Fruit fly (Drosophila melanogaster) whole organism, embryonic: ENCODE data around the gene Ppat-Dpck.

Source experiments
- Abd-B ChIP-seq: fragments of 200-800 bp; sonication (Bioruptor generic); optimal IDR thresholded peaks from 2 replicates; lab custom pipeline; 2018; ENCODE audit warnings: missing biosample characterization, mild to moderate bottlenecking, missing genetic modification characterization, moderate library complexity
- Atf6 ChIP-seq: fragments of 200-800 bp; sonication (Bioruptor generic); IDR thresholded peaks from 2 replicates; pipeline ENCODE4 v1.3.6; 2022; ENCODE audit warnings: missing biosample characterization, missing genetic modification characterization
- CG10543 ChIP-seq: fragments of 200-800 bp; sonication (Bioruptor generic); optimal IDR thresholded peaks from 3 replicates; lab custom pipeline; 2017; ENCODE audit warnings: missing biosample characterization, mild to moderate bottlenecking, missing genetic modification characterization, moderate library complexity
- CG10565 ChIP-seq: fragments of 200-800 bp; sonication (Bioruptor generic); optimal IDR thresholded peaks from 3 replicates; lab custom pipeline; 2016; ENCODE audit warnings: missing biosample characterization, mild to moderate bottlenecking, missing genetic modification characterization
- CG12071 ChIP-seq: fragments of 200-800 bp; sonication (Bioruptor generic); optimal IDR thresholded peaks from 3 replicates; lab custom pipeline; 2018; ENCODE audit warnings: missing biosample characterization, mild to moderate bottlenecking, missing genetic modification characterization
- CG12155 ChIP-seq: fragments of 200-800 bp; sonication (Bioruptor generic); optimal IDR thresholded peaks from 3 replicates; lab custom pipeline; 2016; ENCODE audit warnings: missing biosample characterization, missing genetic modification characterization
- CG12236 ChIP-seq: fragments of 200-800 bp; sonication (Bioruptor generic); optimal IDR thresholded peaks from 2 replicates; lab custom pipeline; 2016; ENCODE audit warnings: missing biosample characterization, missing genetic modification characterization
- CG14667 ChIP-seq: fragments of 200-800 bp; sonication (Bioruptor generic); IDR thresholded peaks from 2 replicates; pipeline ENCODE4 v1.3.6; 2022; ENCODE audit warnings: missing biosample characterization, missing genetic modification characterization
- CG15479 ChIP-seq: fragments of 200-800 bp; sonication (Bioruptor generic); optimal IDR thresholded peaks from 3 replicates; lab custom pipeline; 2019; ENCODE audit warnings: missing biosample characterization, mild to moderate bottlenecking, missing genetic modification characterization, moderate library complexity
- CG1647 ChIP-seq: fragments of 200-800 bp; sonication (Bioruptor generic); optimal IDR thresholded peaks from 3 replicates; lab custom pipeline; 2016; ENCODE audit warnings: missing biosample characterization, missing genetic modification characterization
- CG17359 ChIP-seq: fragments of 200-800 bp; sonication (Bioruptor generic); optimal IDR thresholded peaks from 3 replicates; lab custom pipeline; 2018; ENCODE audit warnings: missing biosample characterization, mild to moderate bottlenecking, missing genetic modification characterization, moderate library complexity
- CG17568 ChIP-seq: fragments of 200-800 bp; sonication (Bioruptor generic); optimal IDR thresholded peaks from 2 replicates; lab custom pipeline; 2018; ENCODE audit warnings: missing biosample characterization, mild to moderate bottlenecking, missing genetic modification characterization, moderate library complexity
- CG18262 ChIP-seq: fragments of 200-800 bp; optimal IDR thresholded peaks from 3 replicates; lab custom pipeline; 2019; ENCODE audit warnings: missing biosample characterization, mild to moderate bottlenecking, missing genetic modification characterization, moderate library complexity
- CG18599 ChIP-seq: fragments of 200-800 bp; sonication (Bioruptor generic); optimal IDR thresholded peaks from 3 replicates; lab custom pipeline; 2017; ENCODE audit warnings: missing biosample characterization, missing genetic modification characterization, mild to moderate bottlenecking, moderate library complexity, missing genetic modification reagents
- CG18764 ChIP-seq: fragments of 200-800 bp; sonication (Bioruptor generic); optimal IDR thresholded peaks from 3 replicates; lab custom pipeline; 2016; ENCODE audit warnings: missing biosample characterization, missing genetic modification characterization
- CG33213 ChIP-seq: fragments of 200-800 bp; sonication (Bioruptor generic); optimal IDR thresholded peaks from 3 replicates; lab custom pipeline; 2016; ENCODE audit warnings: missing biosample characterization, missing genetic modification characterization
- CG34422 ChIP-seq: fragments of 200-800 bp; sonication (Bioruptor generic); IDR thresholded peaks from 3 replicates; pipeline ENCODE4 v1.3.6; 2022; ENCODE audit warnings: missing biosample characterization, missing genetic modification characterization
- CG4360 ChIP-seq: fragments of 200-800 bp; sonication (Bioruptor generic); IDR thresholded peaks from 2 replicates; pipeline ENCODE4 v1.3.6; 2022; ENCODE audit warnings: missing biosample characterization, missing genetic modification characterization
- CG8359 ChIP-seq: fragments of 200-800 bp; sonication (Bioruptor generic); optimal IDR thresholded peaks from 2 replicates; lab custom pipeline; 2017; ENCODE audit warnings: missing biosample characterization, mild to moderate bottlenecking, missing genetic modification characterization, borderline replicate concordance
- Dref ChIP-seq: fragments of 200-800 bp; sonication (Bioruptor generic); IDR thresholded peaks from 2 replicates; pipeline ENCODE4 v1.3.6; 2022; ENCODE audit warnings: missing biosample characterization, missing genetic modification characterization
- Fer1 ChIP-seq: fragments of 200-800 bp; sonication (Bioruptor generic); optimal IDR thresholded peaks from 2 replicates; lab custom pipeline; 2017; ENCODE audit warnings: missing biosample characterization, mild to moderate bottlenecking, missing genetic modification characterization
- HHEX ChIP-seq: fragments of 200-800 bp; sonication (Bioruptor generic); optimal IDR thresholded peaks from 3 replicates; lab custom pipeline; 2017; ENCODE audit warnings: missing biosample characterization, mild to moderate bottlenecking, missing genetic modification characterization, missing genetic modification reagents
- Oli ChIP-seq: fragments of 200-800 bp; sonication (Bioruptor generic); optimal IDR thresholded peaks from 2 replicates; lab custom pipeline; 2018; ENCODE audit warnings: missing biosample characterization, mild to moderate bottlenecking, missing genetic modification characterization, moderate library complexity
- Rfx ChIP-seq: fragments of 200-800 bp; sonication (Bioruptor generic); IDR thresholded peaks from 2 replicates; pipeline ENCODE4 v1.3.6; 2022; ENCODE audit warnings: missing biosample characterization, missing genetic modification characterization
- TFAM ChIP-seq: fragments of 200-800 bp; sonication (Bioruptor generic); optimal IDR thresholded peaks from 2 replicates; lab custom pipeline; 2017; ENCODE audit warnings: missing biosample characterization, missing genetic modification characterization, inconsistent platforms
- chinmo ChIP-seq: fragments of 200-800 bp; sonication (Bioruptor generic); IDR thresholded peaks from 4 replicates; pipeline ENCODE4 v1.3.6; 2022; ENCODE audit warnings: missing biosample characterization, missing genetic modification characterization; ENCODE audit not compliant: partially characterized antibody
- chn ChIP-seq: fragments of 200-800 bp; sonication (Bioruptor generic); optimal IDR thresholded peaks from 2 replicates; lab custom pipeline; 2016; ENCODE audit warnings: missing biosample characterization, missing genetic modification characterization
- crol ChIP-seq: fragments of 200-800 bp; sonication (Bioruptor generic); IDR thresholded peaks from 2 replicates; pipeline ENCODE4 v1.3.6; 2022; ENCODE audit warnings: missing biosample characterization, missing genetic modification characterization
- cwo ChIP-seq: fragments of 200-800 bp; sonication (Bioruptor generic); optimal IDR thresholded peaks from 3 replicates; lab custom pipeline; 2017; ENCODE audit warnings: missing biosample characterization, missing genetic modification characterization, mild to moderate bottlenecking, moderate library complexity, missing genetic modification reagents
- dan ChIP-seq: fragments of 200-800 bp; sonication (Bioruptor generic); IDR thresholded peaks from 2 replicates; pipeline ENCODE4 v1.3.6; 2022; ENCODE audit warnings: missing biosample characterization, missing genetic modification characterization
- dpn ChIP-seq, 2 experiments: fragments of 200-800 bp; sonication (Bioruptor generic); optimal IDR thresholded peaks; 3 replicates each; lab custom pipeline; 2016; ENCODE audit warnings: missing biosample characterization in 2 of 2, missing genetic modification characterization in 2 of 2
- dysf ChIP-seq: fragments of 200-800 bp; sonication (Bioruptor generic); IDR thresholded peaks from 3 replicates; pipeline ENCODE4 v1.3.6; 2022; ENCODE audit warnings: missing biosample characterization, missing genetic modification characterization
- fd3F ChIP-seq: fragments of 200-800 bp; sonication (Bioruptor generic); optimal IDR thresholded peaks from 2 replicates; lab custom pipeline; 2018; ENCODE audit warnings: missing biosample characterization, mild to moderate bottlenecking, missing genetic modification characterization, moderate library complexity
- hkb ChIP-seq, 2 experiments: fragments of 200-800 bp in 1 of 2; fragments of >200 bp in 1 of 2; sonication (Bioruptor generic) in 1 of 2; IDR thresholded peaks in 1 of 2; optimal IDR thresholded peaks in 1 of 2; 2 replicates each; pipeline versions ENCODE4 v1.3.6 to Lab custom; 2017 to 2022; ENCODE audit warnings: missing biosample characterization in 1 of 2, missing genetic modification characterization in 1 of 2
- lab ChIP-seq: fragments of 200-800 bp; sonication (Bioruptor generic); optimal IDR thresholded peaks from 3 replicates; lab custom pipeline; 2017; ENCODE audit warnings: missing biosample characterization, missing genetic modification characterization, mild to moderate bottlenecking, moderate library complexity, missing genetic modification reagents
- lbe ChIP-seq: fragments of 200-800 bp; sonication (Bioruptor generic); optimal IDR thresholded peaks from 2 replicates; lab custom pipeline; 2016; ENCODE audit warnings: missing biosample characterization, mild to moderate bottlenecking, missing genetic modification characterization
- lilli ChIP-seq: fragments of 200-800 bp; sonication (Bioruptor generic); optimal IDR thresholded peaks from 3 replicates; lab custom pipeline; 2016; ENCODE audit warnings: missing biosample characterization, missing genetic modification characterization
- lmd ChIP-seq: fragments of 200-800 bp; sonication (Bioruptor generic); IDR thresholded peaks from 2 replicates; pipeline ENCODE4 v1.3.6; 2022; ENCODE audit warnings: missing biosample characterization, missing genetic modification characterization
- nerfin-1 ChIP-seq: fragments of 200-800 bp; sonication (Bioruptor generic); optimal IDR thresholded peaks from 3 replicates; lab custom pipeline; 2019; ENCODE audit warnings: missing biosample characterization, mild to moderate bottlenecking, missing genetic modification characterization, moderate library complexity
- nom ChIP-seq: fragments of 200-800 bp; sonication (Bioruptor generic); optimal IDR thresholded peaks from 2 replicates; lab custom pipeline; 2017; ENCODE audit warnings: missing biosample characterization, missing genetic modification characterization, mild to moderate bottlenecking, moderate library complexity, missing genetic modification reagents
- onecut ChIP-seq: fragments of 200-800 bp; sonication (Bioruptor generic); IDR thresholded peaks from 2 replicates; pipeline ENCODE4 v1.3.6; 2022; ENCODE audit warnings: missing biosample characterization, missing genetic modification characterization
- prd ChIP-seq, 3 experiments: fragments of >200 bp in 2 of 3; fragments of 200-800 bp in 1 of 3; sonication (Bioruptor generic) in 1 of 3; optimal IDR thresholded peaks in 2 of 3; IDR thresholded peaks in 1 of 3; 2 replicates in 2 of 3; 3 replicates in 1 of 3; pipeline versions ENCODE4 v1.3.6 to Lab custom; 2017 to 2022; ENCODE audit warnings: missing biosample characterization in 1 of 3, missing genetic modification characterization in 1 of 3
- pum ChIP-seq: fragments of 200-800 bp; sonication (Bioruptor generic); optimal IDR thresholded peaks from 2 replicates; lab custom pipeline; 2016; ENCODE audit warnings: missing biosample characterization, missing genetic modification characterization
- sens-2 ChIP-seq: fragments of 200-800 bp; sonication (Bioruptor generic); IDR thresholded peaks from 2 replicates; pipeline ENCODE4 v1.3.6; 2022; ENCODE audit warnings: missing biosample characterization, missing genetic modification characterization
- unc-4 ChIP-seq: fragments of 200-800 bp; sonication (Bioruptor generic); IDR thresholded peaks from 2 replicates; pipeline ENCODE4 v1.3.6; 2022; ENCODE audit warnings: missing biosample characterization, missing genetic modification characterization; ENCODE audit not compliant: partially characterized antibody
- zen2 ChIP-seq: fragments of 200-800 bp; sonication (Bioruptor generic); IDR thresholded peaks from 3 replicates; pipeline ENCODE4 v1.3.6; 2022; ENCODE audit warnings: missing biosample characterization, missing genetic modification characterization; ENCODE audit not compliant: partially characterized antibody

Ppat-Dpck gene

dm6 chr3L:5807370-5808100 lies 38.9 kb upstream of the Ppat-Dpck start (continued):
- TF ChIP-seq Atf6 (GFP tag; lab: Robert Waterston, UW) (peak; percentile 45), crol (GFP tag; lab: Robert Waterston, UW) (peak; percentile 37; the same call in 1 of the 2 replicates), CG15479 (GFP tag; lab: Kevin White, UChicago) (peak; percentile 81), Rfx (GFP tag; lab: Robert Waterston, UW) (0 out of 2 replicates have a peak, but pooled peaks have one; percentile 43), CG18262 (tag; lab: Kevin White, UChicago) (no peak), onecut (GFP tag; lab: Robert Waterston, UW) (0 out of 2 replicates have a peak, but pooled peaks have one; percentile 17), CG12071 (GFP tag; lab: Kevin White, UChicago) (peak; percentile 25), sens-2 (no peak), hkb (optimal IDR thresholded peaks at IDR 0.05; lab: Kevin White, UChicago) (no peak), hkb (GFP tag; IDR thresholded peaks at IDR 0.05; lab: Robert Waterston, UW) (peak; percentile 31; the same call in 1 of the 2 replicates), CG4360 (GFP tag; lab: Robert Waterston, UW) (0 out of 2 replicates have a peak, but pooled peaks have one; percentile 10), dpn (GFP tag; optimal IDR thresholded peaks at IDR 0.05; lab: Kevin White, UChicago) (peak in 1 of 2 experiments; percentile 10), CG10543 (peak; percentile 4), CG34422 (GFP tag; lab: Robert Waterston, UW) (no peak), dysf (GFP tag; lab: Robert Waterston, UW) (peak; percentile 33; the same call in 1 of the 3 replicates), lmd (GFP tag; lab: Robert Waterston, UW) (0 out of 2 replicates have a peak, but pooled peaks have one; percentile 13), CG17359 (tag; lab: Kevin White, UChicago) (peak; percentile 1), lilli (GFP tag; lab: Kevin White, UChicago) (peak; percentile 1), CG18599 (GFP tag; lab: Kevin White, UChicago) (peak; percentile 45), lbe (no peak), CG12155 (no peak), Fer1 (GFP tag; lab: Kevin White, UChicago) (peak; percentile 61), cwo (peak; percentile 34), nom (peak; percentile 42), lab (GFP tag; lab: Kevin White, UChicago) (peak; percentile 48), zen2 (GFP tag; lab: Robert Waterston, UW) (no peak), CG17568 (GFP tag; lab: Kevin White, UChicago) (no peak), HHEX (GFP tag; lab: Kevin White, UChicago) (peak; percentile 46), CG12236 (GFP tag; lab: Kevin White, UChicago) (peak; percentile 3), prd (optimal IDR thresholded peaks at IDR 0.05; lab: Kevin White, UChicago) (no peak), prd (GFP tag; IDR thresholded peaks at IDR 0.05; lab: Robert Waterston, UW) (0 out of 3 replicates have a peak, but pooled peaks have one; percentile 20), CG14667 (no peak), CG8359 (GFP tag; lab: Kevin White, UChicago) (no peak)
- TF ChIP-seq, all 482 proteins: peak for 39

dm6 chr3L:5802733-5803132 lies 34.1 kb upstream of the Ppat-Dpck start, which contains the start of gene CG42272:
CG42272 (plus strand) TSS chr3L:5803033.
- TF ChIP-seq Abd-B (GFP tag; lab: Kevin White, UChicago) (no peak), fd3F (GFP tag; lab: Kevin White, UChicago) (no peak), unc-4 (GFP tag; lab: Robert Waterston, UW) (no peak), TFAM (no peak), pum (no peak), nerfin-1 (no peak), chinmo (GFP tag; lab: Robert Waterston, UW) (no peak), Dref (no peak), CG33213 (no peak), CG1647 (no peak), dan (GFP tag; lab: Robert Waterston, UW) (no peak), Oli (tag; lab: Kevin White, UChicago) (no peak), CG18764 (GFP tag; lab: Kevin White, UChicago) (no peak), CG10565 (GFP tag; lab: Kevin White, UChicago) (no peak), chn (no peak)
